Worm (Caenorhabditis elegans) whole organism, early embryonic: ENCODE data around the gene dao-4.

Source experiments
- ama-1 ChIP-seq: fragments of 150-350 bp; optimal IDR thresholded peaks from 2 replicates; lab custom pipeline; 2014
- hnd-1 ChIP-seq: sonication (generic microtip); optimal IDR thresholded peaks from 2 replicates; lab custom pipeline; 2016; ENCODE audit warnings: missing genetic modification characterization, missing compliant biosample characterization
- pes-1 ChIP-seq: fragments of 200-800 bp; sonication (Bioruptor generic); IDR thresholded peaks from 2 replicates; pipeline ENCODE4 v1.3.6; 2022; ENCODE audit warnings: missing genetic modification reagents, missing genetic modification characterization, missing compliant biosample characterization
- scrt-1 ChIP-seq: fragments of 200-800 bp; sonication (Bioruptor generic); IDR thresholded peaks from 2 replicates; pipeline ENCODE4 v1.3.6; 2022; ENCODE audit warnings: missing genetic modification characterization, missing compliant biosample characterization
- tbx-37 ChIP-seq: fragments of 200-800 bp; sonication (Bioruptor generic); conservative IDR thresholded peaks from 2 replicates; pipeline ENCODE4 v1.3.6; 2022; ENCODE audit warnings: missing genetic modification reagents, missing genetic modification characterization, missing compliant biosample characterization
- tra-4 ChIP-seq: sonication (generic microtip); optimal IDR thresholded peaks from 2 replicates; lab custom pipeline; 2017; ENCODE audit warnings: missing genetic modification characterization, missing compliant biosample characterization

ce11 chrX:10027556-10027955 lies 47.5 kb upstream of the dao-4 start, which contains the start of gene mkk-4:
- no peak for TF ChIP-seq tra-4 (tag; lab: Kevin White, UChicago)
- TF ChIP-seq ama-1 (lab: Kevin White, UChicago), result no peak
- no peak for TF ChIP-seq hnd-1
- no peak for TF ChIP-seq tbx-37 (GFP tag; lab: Robert Waterston, UW)
- TF ChIP-seq pes-1 (GFP tag; lab: Robert Waterston, UW), result no peak
- no peak for TF ChIP-seq scrt-1
